Fruit fly (Drosophila melanogaster) whole organism, adult: ENCODE measurements around the gene cDIP.
A peak's percentile ranks its signal among the peaks of the same experiment; 100 is the strongest.

ENCODE experiments used
- CG11617 ChIP-seq: fragments of 200-800 bp; sonication (Bioruptor generic); optimal IDR thresholded peaks from 2 replicates; lab custom pipeline; 2017; ENCODE audit warnings: mild to moderate bottlenecking, missing biosample characterization, missing genetic modification reagents, missing genetic modification characterization
- CG5204 ChIP-seq: fragments of 200-800 bp; sonication (Bioruptor generic); optimal IDR thresholded peaks from 2 replicates; lab custom pipeline; 2016; ENCODE audit warnings: missing biosample characterization, missing genetic modification characterization
- CG7045 ChIP-seq: fragments of 200-800 bp; sonication (Bioruptor generic); optimal IDR thresholded peaks from 2 replicates; lab custom pipeline; 2017; ENCODE audit warnings: missing biosample characterization, mild to moderate bottlenecking, missing genetic modification characterization
- CG7101 ChIP-seq: fragments of 200-800 bp; sonication (Bioruptor generic); optimal IDR thresholded peaks from 2 replicates; lab custom pipeline; 2018; ENCODE audit warnings: missing biosample characterization, mild to moderate bottlenecking, missing genetic modification characterization, moderate library complexity
- Clk ChIP-seq: fragments of 200-800 bp; sonication (Bioruptor generic); optimal IDR thresholded peaks from 2 replicates; lab custom pipeline; 2017; ENCODE audit warnings: missing biosample characterization, missing genetic modification characterization
- cic ChIP-seq: fragments of 200-800 bp; sonication (Bioruptor generic); optimal IDR thresholded peaks from 2 replicates; lab custom pipeline; 2017; ENCODE audit warnings: missing biosample characterization, mild to moderate bottlenecking, missing genetic modification characterization, moderate library complexity
- cnc ChIP-seq, 2 experiments: fragments of >200 bp; optimal IDR thresholded peaks; 2 replicates each; lab custom pipeline; 2017
- tj ChIP-seq: fragments of 200-800 bp; sonication (Bioruptor generic); optimal IDR thresholded peaks from 3 replicates; lab custom pipeline; 2017; ENCODE audit warnings: missing biosample characterization, mild to moderate bottlenecking, missing genetic modification characterization, moderate library complexity
- toe ChIP-seq: fragments of 200-800 bp; sonication (Bioruptor generic); optimal IDR thresholded peaks from 2 replicates; lab custom pipeline; 2016; ENCODE audit warnings: missing biosample characterization, missing genetic modification characterization

- TF ChIP-seq Clk (GFP tag; lab: Kevin White, UChicago) = no peak
- no peak for TF ChIP-seq cnc (optimal IDR thresholded peaks at IDR 0.05; lab: Kevin White, UChicago)
- TF ChIP-seq CG7045 (GFP tag; lab: Kevin White, UChicago) = no peak
- no peak for TF ChIP-seq CG11617
- TF ChIP-seq tj = peak; percentile 91
- no peak for TF ChIP-seq CG5204 (GFP tag; lab: Kevin White, UChicago)
- no peak for TF ChIP-seq cic
- TF ChIP-seq CG7101 (tag; lab: Kevin White, UChicago) = no peak
- TF ChIP-seq toe = no peak
These were observed 8.7 kb upstream of the cDIP start for dm6 chr3R:21169525-21170149.
